Fruit fly (Drosophila melanogaster) whole organism, adult: ENCODE results near the gene dome.
A peak's percentile ranks its signal among the peaks of the same experiment; 100 is the strongest.

Source experiments
- CG11617 ChIP-seq: fragments of 200-800 bp; sonication (Bioruptor generic); optimal IDR thresholded peaks from 2 replicates; lab custom pipeline; 2017; ENCODE audit warnings: mild to moderate bottlenecking, missing biosample characterization, missing genetic modification reagents, missing genetic modification characterization
- CG12768 ChIP-seq: fragments of 200-800 bp; sonication (Bioruptor generic); optimal IDR thresholded peaks from 2 replicates; lab custom pipeline; 2017; ENCODE audit warnings: missing biosample characterization, missing genetic modification characterization, mild to moderate bottlenecking, moderate library complexity, missing genetic modification reagents
- CG14711 ChIP-seq: fragments of 200-800 bp; sonication (Bioruptor generic); optimal IDR thresholded peaks from 2 replicates; lab custom pipeline; 2018; ENCODE audit warnings: missing biosample characterization, mild to moderate bottlenecking, missing genetic modification characterization, moderate library complexity
- CG1620 ChIP-seq: fragments of 200-800 bp; sonication (Bioruptor generic); optimal IDR thresholded peaks from 2 replicates; lab custom pipeline; 2016; ENCODE audit warnings: missing biosample characterization, missing genetic modification characterization
- CG33017 ChIP-seq: fragments of 200-800 bp; sonication (Bioruptor generic); optimal IDR thresholded peaks from 2 replicates; lab custom pipeline; 2018; ENCODE audit warnings: missing biosample characterization, mild to moderate bottlenecking, missing genetic modification characterization, moderate library complexity
- CG5204 ChIP-seq: fragments of 200-800 bp; sonication (Bioruptor generic); optimal IDR thresholded peaks from 2 replicates; lab custom pipeline; 2016; ENCODE audit warnings: missing biosample characterization, missing genetic modification characterization
- CG7045 ChIP-seq: fragments of 200-800 bp; sonication (Bioruptor generic); optimal IDR thresholded peaks from 2 replicates; lab custom pipeline; 2017; ENCODE audit warnings: missing biosample characterization, mild to moderate bottlenecking, missing genetic modification characterization
- CG7101 ChIP-seq: fragments of 200-800 bp; sonication (Bioruptor generic); optimal IDR thresholded peaks from 2 replicates; lab custom pipeline; 2018; ENCODE audit warnings: missing biosample characterization, mild to moderate bottlenecking, missing genetic modification characterization, moderate library complexity
- Clk ChIP-seq: fragments of 200-800 bp; sonication (Bioruptor generic); optimal IDR thresholded peaks from 2 replicates; lab custom pipeline; 2017; ENCODE audit warnings: missing biosample characterization, missing genetic modification characterization
- Crg-1 ChIP-seq: fragments of 200-800 bp; sonication (Bioruptor generic); optimal IDR thresholded peaks from 2 replicates; lab custom pipeline; 2016; ENCODE audit warnings: missing biosample characterization, missing genetic modification characterization
- Hr96 ChIP-seq: fragments of 200-800 bp; sonication (Bioruptor generic); optimal IDR thresholded peaks from 2 replicates; lab custom pipeline; 2016; ENCODE audit warnings: missing biosample characterization, missing genetic modification characterization
- Mnt ChIP-seq: fragments of 200-800 bp; sonication (Bioruptor generic); optimal IDR thresholded peaks from 2 replicates; lab custom pipeline; 2016; ENCODE audit warnings: missing biosample characterization, mild to moderate bottlenecking, missing genetic modification characterization
- bab1 ChIP-seq: fragments of 200-800 bp; sonication (Bioruptor generic); optimal IDR thresholded peaks from 3 replicates; lab custom pipeline; 2019; ENCODE audit warnings: missing biosample characterization, mild to moderate bottlenecking, missing genetic modification characterization, moderate library complexity
- cic ChIP-seq: fragments of 200-800 bp; sonication (Bioruptor generic); optimal IDR thresholded peaks from 2 replicates; lab custom pipeline; 2017; ENCODE audit warnings: missing biosample characterization, mild to moderate bottlenecking, missing genetic modification characterization, moderate library complexity
- cnc ChIP-seq, 2 experiments: fragments of >200 bp; optimal IDR thresholded peaks; 2 replicates each; lab custom pipeline; 2017
- kay ChIP-seq: fragments of 200-800 bp; sonication (Bioruptor generic); peaks from one replicate; lab custom pipeline; 2016; ENCODE audit warnings: missing biosample characterization, missing genetic modification characterization, borderline replicate concordance
- ovo ChIP-seq: fragments of 200-800 bp; sonication (Bioruptor generic); optimal IDR thresholded peaks from 2 replicates; lab custom pipeline; 2016; ENCODE audit warnings: missing biosample characterization, missing genetic modification characterization
- pad ChIP-seq: fragments of 200-800 bp; sonication (Bioruptor generic); optimal IDR thresholded peaks from 3 replicates; lab custom pipeline; 2017; ENCODE audit warnings: missing biosample characterization, missing genetic modification characterization, mild to moderate bottlenecking, moderate library complexity, missing genetic modification reagents
- tj ChIP-seq: fragments of 200-800 bp; sonication (Bioruptor generic); optimal IDR thresholded peaks from 3 replicates; lab custom pipeline; 2017; ENCODE audit warnings: missing biosample characterization, mild to moderate bottlenecking, missing genetic modification characterization, moderate library complexity
- toe ChIP-seq: fragments of 200-800 bp; sonication (Bioruptor generic); optimal IDR thresholded peaks from 2 replicates; lab custom pipeline; 2016; ENCODE audit warnings: missing biosample characterization, missing genetic modification characterization

The dome gene

dm6 chrX:19663196-19663858, 20.0 kb downstream of the dome start:
- no peak for TF ChIP-seq Mnt (GFP tag; lab: Kevin White, UChicago)
- no peak for TF ChIP-seq CG12768 (GFP tag; lab: Kevin White, UChicago)
- peak; percentile 8 for TF ChIP-seq pad (GFP tag; lab: Kevin White, UChicago)
- peak; percentile 47 for TF ChIP-seq CG7101 (tag; lab: Kevin White, UChicago)
- TF ChIP-seq tj (GFP tag; lab: Kevin White, UChicago): peak; percentile 17
- TF ChIP-seq CG7045 (GFP tag; lab: Kevin White, UChicago): peak; percentile 17
- peak; percentile 60 for TF ChIP-seq CG11617 (GFP tag; lab: Kevin White, UChicago)
- TF ChIP-seq ovo: peak; percentile 19
- peak; percentile 50 for TF ChIP-seq CG5204
- no peak for TF ChIP-seq CG14711 (tag; lab: Kevin White, UChicago)
- no peak for TF ChIP-seq Hr96
- no peak for TF ChIP-seq cnc (optimal IDR thresholded peaks at IDR 0.05; lab: Kevin White, UChicago)

dm6 chrX:19662583-19663195, 20.6 kb downstream of the dome start:
- TF ChIP-seq CG14711 (tag; lab: Kevin White, UChicago): no peak
- TF ChIP-seq CG12768 (GFP tag; lab: Kevin White, UChicago): peak; percentile 1
- peak; percentile 40 for TF ChIP-seq bab1
- peak; percentile 29 for TF ChIP-seq CG1620 (GFP tag; lab: Kevin White, UChicago)
- no peak for TF ChIP-seq Hr96
- no peak for TF ChIP-seq ovo
- no peak for TF ChIP-seq CG7101 (tag; lab: Kevin White, UChicago)

DNA sequence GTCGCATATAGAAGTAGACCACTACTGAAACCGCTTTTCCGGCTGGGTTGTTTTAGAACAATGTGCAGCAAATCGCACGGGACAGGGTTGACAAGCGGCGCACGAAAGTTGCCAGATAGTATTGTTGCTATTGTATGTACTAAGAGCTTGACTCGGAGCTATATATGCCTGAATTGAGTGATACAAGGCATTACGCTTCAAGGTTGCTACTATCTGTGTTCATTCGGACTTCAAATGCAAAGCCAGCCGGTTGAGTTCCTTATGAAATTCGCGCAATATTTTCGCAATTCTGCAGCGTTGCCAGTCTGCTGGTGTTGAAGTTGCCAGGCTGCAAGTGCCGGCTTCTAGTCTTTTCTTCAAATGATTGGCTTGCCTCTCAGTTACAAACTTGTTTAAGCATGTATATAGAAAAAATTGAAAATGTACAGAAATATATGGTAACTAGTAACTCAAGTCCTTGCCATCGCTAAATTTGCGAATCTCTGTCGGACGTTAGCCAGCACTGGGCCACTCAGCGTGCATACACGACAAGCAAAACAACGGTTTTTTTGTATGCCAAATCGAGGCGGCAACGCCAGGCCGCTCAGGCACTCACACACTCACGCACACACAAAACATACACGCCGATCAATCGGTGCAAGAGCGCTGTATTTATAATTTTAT, 31.4 kb downstream of the dome start, which contains the start of the genes Ranbp21 and Elys:
Ranbp21 (minus strand) TSS at position 513 of the 663 bp plus-strand sequence.
Elys (plus strand) TSS at position 549 of the 663 bp plus-strand sequence.
- TF ChIP-seq ovo: peak; percentile 87
- peak; percentile 21 for TF ChIP-seq CG12768 (GFP tag; lab: Kevin White, UChicago)
- peak; percentile 71 for TF ChIP-seq pad (GFP tag; lab: Kevin White, UChicago)
- TF ChIP-seq CG7101 (tag; lab: Kevin White, UChicago): peak; percentile 58
- peak; percentile 3 for TF ChIP-seq Clk (GFP tag; lab: Kevin White, UChicago)
- peak; percentile 56 for TF ChIP-seq Crg-1 (GFP tag; lab: Kevin White, UChicago)
- no peak for TF ChIP-seq Hr96
- TF ChIP-seq tj (GFP tag; lab: Kevin White, UChicago): peak; percentile 53
- no peak for TF ChIP-seq cnc (optimal IDR thresholded peaks at IDR 0.05; lab: Kevin White, UChicago)
- peak; percentile 93 for TF ChIP-seq CG14711 (tag; lab: Kevin White, UChicago)
- no peak for TF ChIP-seq CG7045 (GFP tag; lab: Kevin White, UChicago)
- peak; percentile 81 for TF ChIP-seq CG1620 (GFP tag; lab: Kevin White, UChicago)
- TF ChIP-seq Mnt (GFP tag; lab: Kevin White, UChicago): peak; percentile 66
- TF ChIP-seq CG11617 (GFP tag; lab: Kevin White, UChicago): peak; percentile 55

dm6 chrX:19645873-19646541, 37.3 kb downstream of the dome start, which contains the start of gene Arp10:
Gene Arp10 (minus strand): TSS chrX:19646176.
- TF ChIP-seq cnc (optimal IDR thresholded peaks at IDR 0.05; lab: Kevin White, UChicago) (no peak), bab1 (peak; percentile 15), CG7045 (GFP tag; lab: Kevin White, UChicago) (no peak), Hr96 (no peak), toe (GFP tag; lab: Kevin White, UChicago) (no peak), CG33017 (tag; lab: Kevin White, UChicago) (peak; percentile 36), Mnt (GFP tag; lab: Kevin White, UChicago) (no peak), CG11617 (GFP tag; lab: Kevin White, UChicago) (no peak), CG7101 (tag; lab: Kevin White, UChicago) (no peak), tj (GFP tag; lab: Kevin White, UChicago) (no peak)

dm6 chrX:19642819-19643504, 40.4 kb downstream of the dome start, which contains the start of the genes CG12237 and Sec61gamma:
Gene CG12237 (minus strand): TSS chrX:19642869.
Gene Sec61gamma (plus strand): TSS chrX:19643327.
- TF ChIP-seq CG5204 (no peak), Crg-1 (GFP tag; lab: Kevin White, UChicago) (no peak), CG11617 (GFP tag; lab: Kevin White, UChicago) (peak; percentile 18), Clk (GFP tag; lab: Kevin White, UChicago) (no peak), Mnt (GFP tag; lab: Kevin White, UChicago) (peak; percentile 31), CG33017 (tag; lab: Kevin White, UChicago) (no peak), CG7045 (GFP tag; lab: Kevin White, UChicago) (no peak), CG1620 (GFP tag; lab: Kevin White, UChicago) (peak; percentile 65), toe (GFP tag; lab: Kevin White, UChicago) (no peak), cic (GFP tag; lab: Kevin White, UChicago) (no peak), tj (GFP tag; lab: Kevin White, UChicago) (peak; percentile 41), cnc (optimal IDR thresholded peaks at IDR 0.05; lab: Kevin White, UChicago) (no peak), CG14711 (tag; lab: Kevin White, UChicago) (no peak), kay (GFP tag; lab: Kevin White, UChicago) (no peak), pad (GFP tag; lab: Kevin White, UChicago) (peak; percentile 39), bab1 (peak; percentile 55), ovo (peak; percentile 95), CG12768 (GFP tag; lab: Kevin White, UChicago) (peak; percentile 1), CG7101 (tag; lab: Kevin White, UChicago) (peak; percentile 40), Hr96 (no peak)
